Worm (Caenorhabditis elegans): Measurements from ENCODE around the gene W03A5.2.

ce11 chrIII:5379879-5380331 lies 25.9 kb upstream of the W03A5.2 start, which contains the start of gene paqr-2:
- no peak for TF ChIP-seq fkh-10 (GFP tag; optimal IDR thresholded peaks at IDR 0.05)
- TF ChIP-seq lir-3 (tag; optimal IDR thresholded peaks at IDR 0.05; ENCODE audit: poor library complexity): no peak
- no peak for TF ChIP-seq elt-3 (tag; optimal IDR thresholded peaks at IDR 0.05)
- no peak for TF ChIP-seq lin-15B (tag; optimal IDR thresholded peaks at IDR 0.05)
- TF ChIP-seq lsy-2 (tag; optimal IDR thresholded peaks at IDR 0.05): peak in 1 of 2 experiments; percentile 46
- TF ChIP-seq skn-1 (tag; optimal IDR thresholded peaks at IDR 0.05): no peak
- TF ChIP-seq nhr-28 (tag; optimal IDR thresholded peaks at IDR 0.05): no peak
- no peak for TF ChIP-seq nhr-12 (tag; optimal IDR thresholded peaks at IDR 0.05)
- TF ChIP-seq egl-27 (tag; optimal IDR thresholded peaks at IDR 0.05): no peak
- TF ChIP-seq rnt-1 (tag; optimal IDR thresholded peaks at IDR 0.05): peak; percentile 4
